Fruit fly (Drosophila melanogaster): ENCODE results near the gene ImpE2.
A peak's percentile ranks its signal among the peaks of the same experiment; 100 is the strongest.

The ImpE2 gene

DNA sequence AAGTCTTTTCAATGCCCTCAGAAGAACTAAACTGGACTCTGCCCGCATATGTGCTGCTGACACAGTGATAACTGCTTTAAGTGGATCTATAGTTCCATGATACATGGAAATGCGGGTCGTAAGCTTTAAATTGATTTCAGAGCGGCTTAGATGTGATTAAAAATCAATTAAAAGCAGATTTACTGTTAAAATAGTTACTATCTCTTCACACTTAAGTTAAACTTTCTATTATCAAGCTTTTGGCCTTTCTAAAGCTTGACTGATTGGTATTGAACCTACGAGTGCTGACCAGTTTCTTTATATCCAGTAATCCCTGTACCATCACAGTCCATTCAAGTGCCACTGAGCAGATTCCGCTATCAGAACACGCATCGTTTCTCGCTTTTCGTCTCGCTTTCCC, 43.9 kb upstream of the ImpE2 start (continued):
- no peak for TF ChIP-seq Neu2 (GFP tag; optimal IDR thresholded peaks at IDR 0.05; ENCODE audit: borderline replicate concordance)
- TF ChIP-seq dati (GFP tag; IDR thresholded peaks at IDR 0.05), result no peak
- TF ChIP-seq CG10543 (GFP tag; optimal IDR thresholded peaks at IDR 0.05), result peak; percentile 59
- no peak for TF ChIP-seq CG12299 (tag; optimal IDR thresholded peaks at IDR 0.05)
- TF ChIP-seq pan (optimal IDR thresholded peaks at IDR 0.05), result no peak
- peak in 1 of 2 experiments; percentile 33 for TF ChIP-seq pan (GFP tag; optimal IDR thresholded peaks at IDR 0.05 in 1 of 2, IDR thresholded peaks at IDR 0.05 in 1 of 2)
- TF ChIP-seq CG11504 (tag; optimal IDR thresholded peaks at IDR 0.05), result peak; percentile 76
- TF ChIP-seq Tbp (GFP tag; optimal IDR thresholded peaks at IDR 0.05), result no peak
- TF ChIP-seq da (GFP tag; optimal IDR thresholded peaks at IDR 0.05), result no peak
- TF ChIP-seq CG7786 (GFP tag; optimal IDR thresholded peaks at IDR 0.05), result peak; percentile 36
- peak; percentile 70 for TF ChIP-seq CG7839 (tag; optimal IDR thresholded peaks at IDR 0.05)
- peak; percentile 67 for TF ChIP-seq ind (GFP tag; optimal IDR thresholded peaks at IDR 0.05)
- 0 out of 2 replicates have a peak, but pooled peaks have one; percentile 29 for TF ChIP-seq HLH3B (GFP tag; IDR thresholded peaks at IDR 0.05)
- no peak for TF ChIP-seq CG42726 (GFP tag; IDR thresholded peaks at IDR 0.05; ENCODE audit: partially characterized antibody)
- TF ChIP-seq unpg (GFP tag; optimal IDR thresholded peaks at IDR 0.05), result peak; percentile 45
- peak; percentile 28 for TF ChIP-seq CG12659 (GFP tag; optimal IDR thresholded peaks at IDR 0.05)
- peak; percentile 57 for TF ChIP-seq CG8924 (tag; optimal IDR thresholded peaks at IDR 0.05)
- no peak for TF ChIP-seq lbe (GFP tag; optimal IDR thresholded peaks at IDR 0.05)
- peak; percentile 11 for TF ChIP-seq Side (GFP tag; optimal IDR thresholded peaks at IDR 0.05)
- no peak for TF ChIP-seq cg (GFP tag; optimal IDR thresholded peaks at IDR 0.05)
- TF ChIP-seq z (GFP tag; IDR thresholded peaks at IDR 0.05), result no peak
- no peak for TF ChIP-seq CG6175 (GFP tag; IDR thresholded peaks at IDR 0.05)
- no peak for TF ChIP-seq slou (GFP tag; optimal IDR thresholded peaks at IDR 0.05)
- TF ChIP-seq CG32767 (GFP tag; IDR thresholded peaks at IDR 0.05), result peak; percentile 37; the same call in 1 of the 2 replicates

DNA sequence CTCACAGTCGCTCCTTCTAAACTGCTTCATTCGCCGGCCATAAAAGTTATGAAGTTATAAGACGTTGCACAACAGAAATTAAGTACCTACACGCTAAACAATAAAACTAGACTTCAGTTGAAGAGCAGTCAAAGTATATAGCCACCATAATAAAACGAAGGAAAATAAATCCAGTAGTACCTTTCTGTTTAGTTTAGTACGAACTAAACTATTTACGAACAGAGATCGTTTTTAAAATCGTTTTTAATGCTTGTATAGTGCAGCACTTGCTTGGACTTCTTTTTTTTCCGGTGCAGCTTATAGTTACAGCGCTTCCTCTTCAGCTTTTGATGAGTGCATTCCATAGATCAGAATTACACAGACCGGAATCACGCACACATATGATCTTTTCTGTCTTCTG, 42.6 kb upstream of the ImpE2 start:
- TF ChIP-seq abd-A (tag; optimal IDR thresholded peaks at IDR 0.05), result no peak
- no peak for TF ChIP-seq aop (GFP tag; IDR thresholded peaks at IDR 0.05)
- peak in 1 of 2 experiments; percentile 1 for TF ChIP-seq bsh (GFP tag; optimal IDR thresholded peaks at IDR 0.05)
- no peak for TF ChIP-seq CG31365 (tag; optimal IDR thresholded peaks at IDR 0.05)
- peak; percentile 58 for TF ChIP-seq sens (GFP tag)
- peak; percentile 42; the same call in 1 of the 2 replicates for TF ChIP-seq Drgx (GFP tag; IDR thresholded peaks at IDR 0.05)
- TF ChIP-seq CG10267 (tag; optimal IDR thresholded peaks at IDR 0.05), result no peak
- peak; percentile 16 for TF ChIP-seq nom (GFP tag; optimal IDR thresholded peaks at IDR 0.05)

DNA sequence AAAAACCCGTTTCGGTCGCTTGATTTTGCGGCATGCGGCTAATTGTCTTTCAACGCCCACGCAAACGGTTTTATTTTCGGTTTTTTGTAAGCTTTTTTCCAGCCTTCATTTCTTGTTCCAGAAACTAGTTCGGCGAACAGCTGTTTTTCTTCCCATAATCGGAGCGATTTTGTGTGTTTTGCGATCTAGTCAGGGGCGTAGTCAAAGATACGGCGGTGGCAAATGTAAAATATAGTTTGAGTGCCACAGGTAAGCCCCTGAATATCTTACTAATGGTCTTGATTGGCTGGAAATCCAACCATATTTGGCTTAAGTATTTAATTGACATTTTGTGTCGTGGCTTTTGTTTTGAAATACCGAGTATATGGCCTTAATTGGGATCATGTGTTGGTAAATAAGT, 41.5 kb upstream of the ImpE2 start:
- peak; percentile 12; the same call in 1 of the 2 replicates for TF ChIP-seq lmd (GFP tag; IDR thresholded peaks at IDR 0.05)
- peak; percentile 45; the same call in 1 of the 2 replicates for TF ChIP-seq CG9932 (GFP tag; IDR thresholded peaks at IDR 0.05)
- TF ChIP-seq toy (GFP tag; IDR thresholded peaks at IDR 0.05), result no peak
- no peak for TF ChIP-seq slp2 (GFP tag; optimal IDR thresholded peaks at IDR 0.05)
- TF ChIP-seq CG12769 (tag; optimal IDR thresholded peaks at IDR 0.05), result peak; percentile 45
- TF ChIP-seq oc (tag; optimal IDR thresholded peaks at IDR 0.05), result peak; percentile 2
- TF ChIP-seq Rfx (GFP tag; IDR thresholded peaks at IDR 0.05), result peak; percentile 47
- peak; percentile 28 for TF ChIP-seq abd-A (tag; optimal IDR thresholded peaks at IDR 0.05)
- TF ChIP-seq sens (GFP tag), result peak; percentile 5
- TF ChIP-seq CG15514 (GFP tag; optimal IDR thresholded peaks at IDR 0.05), result peak; percentile 75
- TF ChIP-seq sd (tag; optimal IDR thresholded peaks at IDR 0.05), result peak; percentile 60
- peak; percentile 0 for TF ChIP-seq zfh2 (GFP tag; optimal IDR thresholded peaks at IDR 0.05)
- TF ChIP-seq CG2120 (GFP tag; optimal IDR thresholded peaks at IDR 0.05), result peak; percentile 9
- peak; percentile 31 for TF ChIP-seq CG13894 (tag; optimal IDR thresholded peaks at IDR 0.05)
- no peak for TF ChIP-seq odd (GFP tag; optimal IDR thresholded peaks at IDR 0.05)
- TF ChIP-seq Med (GFP tag), result peak; percentile 76
- no peak for TF ChIP-seq CG6683 (GFP tag; optimal IDR thresholded peaks at IDR 0.05)
- TF ChIP-seq CG4328 (GFP tag; optimal IDR thresholded peaks at IDR 0.05), result no peak
- TF ChIP-seq slbo (GFP tag; IDR thresholded peaks at IDR 0.05), result 0 out of 2 replicates have a peak, but pooled peaks have one; percentile 11

All from whole organism, embryonic.